Fruit fly (Drosophila melanogaster) whole organism, embryonic: ENCODE measurements around the gene CAHbeta.

Experiments used
- Adf1 ChIP-seq: fragments of 200-800 bp; sonication (Bioruptor generic); IDR thresholded peaks from 2 replicates; pipeline ENCODE4 v1.3.6; 2022; ENCODE audit warnings: missing biosample characterization, missing genetic modification characterization
- CG10366 ChIP-seq: fragments of 200-800 bp; sonication (Bioruptor generic); IDR thresholded peaks from 2 replicates; pipeline ENCODE4 v1.3.6; 2022; ENCODE audit warnings: missing biosample characterization, missing genetic modification characterization
- CG10431 ChIP-seq: fragments of 200-800 bp; sonication (Bioruptor generic); optimal IDR thresholded peaks from 3 replicates; lab custom pipeline; 2018; ENCODE audit warnings: missing biosample characterization, mild to moderate bottlenecking, missing genetic modification characterization
- CG10565 ChIP-seq: fragments of 200-800 bp; sonication (Bioruptor generic); optimal IDR thresholded peaks from 3 replicates; lab custom pipeline; 2016; ENCODE audit warnings: missing biosample characterization, mild to moderate bottlenecking, missing genetic modification characterization
- CG10654 ChIP-seq: fragments of 200-800 bp; sonication (Bioruptor generic); optimal IDR thresholded peaks from 2 replicates; lab custom pipeline; 2016; ENCODE audit warnings: missing biosample characterization, missing genetic modification characterization
- CG10979 ChIP-seq: fragments of 200-800 bp; sonication (Bioruptor generic); optimal IDR thresholded peaks from 2 replicates; lab custom pipeline; 2018; ENCODE audit warnings: missing biosample characterization, mild to moderate bottlenecking, missing genetic modification characterization, moderate library complexity
- CG12155 ChIP-seq: fragments of 200-800 bp; sonication (Bioruptor generic); optimal IDR thresholded peaks from 3 replicates; lab custom pipeline; 2016; ENCODE audit warnings: missing biosample characterization, missing genetic modification characterization
- CG15269 ChIP-seq: fragments of 200-800 bp; sonication (Bioruptor generic); optimal IDR thresholded peaks from 2 replicates; lab custom pipeline; 2018; ENCODE audit warnings: missing biosample characterization, mild to moderate bottlenecking, missing genetic modification characterization, moderate library complexity
- CG1603 ChIP-seq: fragments of 200-800 bp; sonication (Bioruptor generic); optimal IDR thresholded peaks from 2 replicates; lab custom pipeline; 2019; ENCODE audit warnings: missing biosample characterization, mild to moderate bottlenecking, missing genetic modification characterization, moderate library complexity
- CG17829 ChIP-seq: fragments of 200-800 bp; optimal IDR thresholded peaks from 2 replicates; lab custom pipeline; 2019; ENCODE audit warnings: missing biosample characterization, mild to moderate bottlenecking, missing genetic modification characterization, moderate library complexity
- CG30403 ChIP-seq: fragments of 200-800 bp; sonication (Bioruptor generic); optimal IDR thresholded peaks from 3 replicates; lab custom pipeline; 2016; ENCODE audit warnings: missing biosample characterization, missing genetic modification characterization
- CG3281 ChIP-seq: fragments of 200-800 bp; sonication (Bioruptor generic); optimal IDR thresholded peaks from 3 replicates; lab custom pipeline; 2017; ENCODE audit warnings: missing biosample characterization, mild to moderate bottlenecking, missing genetic modification characterization
- CG33557 ChIP-seq: fragments of 200-800 bp; sonication (Bioruptor generic); optimal IDR thresholded peaks from 2 replicates; lab custom pipeline; 2019; ENCODE audit warnings: missing biosample characterization, mild to moderate bottlenecking, missing genetic modification characterization, moderate library complexity
- CG3407 ChIP-seq: fragments of 200-800 bp; sonication (Bioruptor generic); optimal IDR thresholded peaks from 2 replicates; lab custom pipeline; 2018; ENCODE audit warnings: missing biosample characterization, mild to moderate bottlenecking, missing genetic modification characterization
- CG5245 ChIP-seq: fragments of 200-800 bp; sonication (Bioruptor generic); optimal IDR thresholded peaks from 3 replicates; lab custom pipeline; 2016; ENCODE audit warnings: missing biosample characterization, missing genetic modification characterization
- CG6254 ChIP-seq: fragments of 200-800 bp; sonication (Bioruptor generic); optimal IDR thresholded peaks from 3 replicates; lab custom pipeline; 2017; ENCODE audit warnings: mild to moderate bottlenecking, missing biosample characterization, missing genetic modification reagents, missing genetic modification characterization
- CG6654 ChIP-seq: fragments of 200-800 bp; sonication (Bioruptor generic); optimal IDR thresholded peaks from 2 replicates; lab custom pipeline; 2017; ENCODE audit warnings: missing biosample characterization, mild to moderate bottlenecking, missing genetic modification characterization
- CG6689 ChIP-seq: fragments of 200-800 bp; sonication (Bioruptor generic); IDR thresholded peaks from 2 replicates; pipeline ENCODE4 v1.3.6; 2022; ENCODE audit warnings: missing biosample characterization, missing genetic modification characterization
- CG7928 ChIP-seq: fragments of 200-800 bp; sonication (Bioruptor generic); optimal IDR thresholded peaks from 2 replicates; lab custom pipeline; 2017; ENCODE audit warnings: missing biosample characterization, mild to moderate bottlenecking, missing genetic modification characterization
- CkIIα-i1 ChIP-seq: fragments of 200-800 bp; sonication (Bioruptor generic); IDR thresholded peaks from 2 replicates; pipeline ENCODE4 v1.3.6; 2022; ENCODE audit warnings: missing biosample characterization, missing genetic modification characterization
- CrebB ChIP-seq: fragments of 200-800 bp; sonication (Bioruptor generic); optimal IDR thresholded peaks from 3 replicates; lab custom pipeline; 2018; ENCODE audit warnings: missing biosample characterization, mild to moderate bottlenecking, missing genetic modification characterization
- D ChIP-seq, 2 experiments: fragments of 200-800 bp in 1 of 2; fragments of >200 bp in 1 of 2; sonication (Bioruptor generic) in 1 of 2; optimal IDR thresholded peaks; 2 replicates in 1 of 2; 3 replicates in 1 of 2; lab custom pipeline; 2017; ENCODE audit warnings: mild to moderate bottlenecking in 1 of 2, missing biosample characterization in 1 of 2, missing genetic modification characterization in 1 of 2, missing genetic modification reagents in 1 of 2
- Elba2 ChIP-seq: fragments of 200-800 bp; sonication (Bioruptor generic); optimal IDR thresholded peaks from 3 replicates; lab custom pipeline; 2016; ENCODE audit warnings: missing biosample characterization, missing genetic modification characterization
- Hr39 ChIP-seq: fragments of >200 bp; optimal IDR thresholded peaks from 2 replicates; lab custom pipeline; 2017
- Kr ChIP-seq: fragments of 200-800 bp; sonication (Bioruptor generic); optimal IDR thresholded peaks from 2 replicates; lab custom pipeline; 2017; ENCODE audit warnings: missing biosample characterization, mild to moderate bottlenecking, missing genetic modification characterization
- MBD-R2 ChIP-seq: fragments of 200-800 bp; sonication (Bioruptor generic); IDR thresholded peaks from 2 replicates; pipeline ENCODE4 v1.3.6; 2022; ENCODE audit warnings: missing biosample characterization, missing genetic modification characterization
- Mes4 ChIP-seq: fragments of 200-800 bp; sonication (Bioruptor generic); optimal IDR thresholded peaks from 2 replicates; lab custom pipeline; 2016; ENCODE audit warnings: missing biosample characterization, missing genetic modification characterization
- Nf-YB ChIP-seq: fragments of 200-800 bp; sonication (Bioruptor generic); optimal IDR thresholded peaks from 3 replicates; lab custom pipeline; 2019; ENCODE audit warnings: missing biosample characterization, mild to moderate bottlenecking, missing genetic modification characterization, moderate library complexity
- NfI ChIP-seq: fragments of 200-800 bp; sonication (Bioruptor generic); optimal IDR thresholded peaks from 3 replicates; lab custom pipeline; 2018; ENCODE audit warnings: missing biosample characterization, mild to moderate bottlenecking, missing genetic modification characterization, moderate library complexity
- Scr ChIP-seq: fragments of 200-800 bp; sonication (Bioruptor generic); IDR thresholded peaks from 2 replicates; pipeline ENCODE4 v1.3.6; 2022; ENCODE audit warnings: missing biosample characterization, missing genetic modification characterization; ENCODE audit not compliant: partially characterized antibody
- Sox100B ChIP-seq: fragments of 200-800 bp; sonication (Bioruptor generic); optimal IDR thresholded peaks from 3 replicates; lab custom pipeline; 2018; ENCODE audit warnings: missing biosample characterization, mild to moderate bottlenecking, missing genetic modification characterization
- Spps ChIP-seq: fragments of 200-800 bp; sonication (Bioruptor generic); optimal IDR thresholded peaks from 2 replicates; lab custom pipeline; 2018; ENCODE audit warnings: missing biosample characterization, mild to moderate bottlenecking, missing genetic modification characterization
- Usf ChIP-seq: fragments of 200-800 bp; sonication (Bioruptor generic); optimal IDR thresholded peaks from 2 replicates; lab custom pipeline; 2017; ENCODE audit warnings: missing genotype, missing biosample characterization, missing genetic modification characterization
- Vsx1 ChIP-seq: fragments of 200-800 bp; sonication (Bioruptor generic); optimal IDR thresholded peaks from 2 replicates; lab custom pipeline; 2017; ENCODE audit warnings: missing biosample characterization, mild to moderate bottlenecking, missing genetic modification characterization, missing genetic modification reagents
- ase ChIP-seq: fragments of 200-800 bp; sonication (Bioruptor generic); IDR thresholded peaks from 3 replicates; pipeline ENCODE4 v1.3.6; 2022; ENCODE audit warnings: missing biosample characterization, missing genetic modification characterization
- danr ChIP-seq: fragments of 200-800 bp; sonication (Bioruptor generic); IDR thresholded peaks from 2 replicates; pipeline ENCODE4 v1.3.6; 2022; ENCODE audit warnings: missing biosample characterization, missing genetic modification characterization
- dm ChIP-seq: fragments of 200-800 bp; sonication (Bioruptor generic); optimal IDR thresholded peaks from 3 replicates; lab custom pipeline; 2016; ENCODE audit warnings: missing biosample characterization, missing genetic modification characterization
- dmrt11E ChIP-seq: fragments of 200-800 bp; sonication (Bioruptor generic); optimal IDR thresholded peaks from 3 replicates; lab custom pipeline; 2018; ENCODE audit warnings: missing biosample characterization, mild to moderate bottlenecking, missing genetic modification characterization, moderate library complexity
- en ChIP-seq: fragments of 200-800 bp; sonication (Bioruptor generic); optimal IDR thresholded peaks from 2 replicates; lab custom pipeline; 2016; ENCODE audit warnings: missing biosample characterization, missing genetic modification characterization
- fd64A ChIP-seq: fragments of 200-800 bp; sonication (Bioruptor generic); optimal IDR thresholded peaks from 3 replicates; lab custom pipeline; 2018; ENCODE audit warnings: missing biosample characterization, mild to moderate bottlenecking, missing genetic modification characterization
- hb ChIP-seq: fragments of 200-800 bp; sonication (Bioruptor generic); IDR thresholded peaks from 3 replicates; pipeline ENCODE4 v1.3.6; 2022; ENCODE audit warnings: missing biosample characterization, missing genetic modification characterization; ENCODE audit not compliant: partially characterized antibody
- jigr1 ChIP-seq: fragments of 200-800 bp; sonication (Bioruptor generic); IDR thresholded peaks from 3 replicates; pipeline ENCODE4 v1.3.6; 2022; ENCODE audit warnings: missing biosample characterization, missing genetic modification characterization
- knrl ChIP-seq: fragments of 200-800 bp; sonication (Bioruptor generic); IDR thresholded peaks from 3 replicates; pipeline ENCODE4 v1.3.6; 2022; ENCODE audit warnings: missing biosample characterization, missing genetic modification characterization; ENCODE audit not compliant: partially characterized antibody
- nerfin-1 ChIP-seq: fragments of 200-800 bp; sonication (Bioruptor generic); optimal IDR thresholded peaks from 3 replicates; lab custom pipeline; 2019; ENCODE audit warnings: missing biosample characterization, mild to moderate bottlenecking, missing genetic modification characterization, moderate library complexity
- nmo ChIP-seq: fragments of 200-800 bp; sonication (Bioruptor generic); optimal IDR thresholded peaks from 2 replicates; lab custom pipeline; 2018; ENCODE audit warnings: missing biosample characterization, mild to moderate bottlenecking, missing genetic modification characterization, moderate library complexity
- schlank ChIP-seq: fragments of 200-800 bp; sonication (Bioruptor generic); optimal IDR thresholded peaks from 2 replicates; lab custom pipeline; 2018; ENCODE audit warnings: missing biosample characterization, mild to moderate bottlenecking, missing genetic modification characterization
- sna ChIP-seq: fragments of 200-800 bp; sonication (Bioruptor generic); IDR thresholded peaks from 2 replicates; pipeline ENCODE4 v1.3.6; 2022; ENCODE audit warnings: missing biosample characterization, missing genetic modification characterization; ENCODE audit not compliant: partially characterized antibody
- toy ChIP-seq: fragments of 200-800 bp; sonication (Bioruptor generic); IDR thresholded peaks from 2 replicates; pipeline ENCODE4 v1.3.6; 2022; ENCODE audit warnings: missing biosample characterization, missing genetic modification characterization
- zf30C ChIP-seq: fragments of 200-800 bp; sonication (Bioruptor generic); optimal IDR thresholded peaks from 3 replicates; lab custom pipeline; 2018; ENCODE audit warnings: missing biosample characterization, mild to moderate bottlenecking, missing genetic modification characterization

CAHbeta gene

DNA sequence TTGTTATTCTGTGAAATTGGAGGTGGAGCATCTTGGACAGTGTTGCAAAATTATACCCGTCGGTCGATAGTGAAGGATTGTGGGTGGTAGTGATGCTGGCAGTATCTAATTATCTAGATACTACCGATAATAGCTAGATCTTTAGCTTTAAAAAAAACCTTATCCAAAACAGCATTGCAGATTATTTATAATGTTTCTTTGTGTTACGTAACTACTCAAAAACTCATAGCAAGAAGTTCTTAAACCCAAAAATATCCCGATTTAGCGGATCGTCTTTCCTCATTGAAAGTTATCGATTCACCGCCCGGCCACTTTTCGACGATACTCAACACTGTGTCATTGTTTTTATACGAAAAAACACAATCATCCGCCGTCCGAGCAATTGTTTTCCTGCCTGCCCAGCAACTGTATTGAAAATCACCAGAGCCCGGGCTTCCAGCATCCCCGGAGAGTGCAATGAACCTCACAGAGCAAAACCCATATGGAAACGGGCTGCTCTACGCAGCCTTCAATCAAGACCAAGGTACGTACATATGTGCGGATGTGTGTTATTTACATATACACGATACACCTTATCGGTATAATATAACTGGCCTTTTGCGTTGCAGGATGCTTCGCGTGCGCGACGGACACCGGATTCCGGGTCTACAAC, 12.4 kb downstream of the CAHbeta start, which contains the start of gene CG11975 (continued):
- no peak for TF ChIP-seq CG6654 (GFP tag; lab: Kevin White, UChicago)
- peak; percentile 57 for TF ChIP-seq D (optimal IDR thresholded peaks at IDR 0.05; lab: Kevin White, UChicago)
- peak; percentile 16 for TF ChIP-seq D (GFP tag; optimal IDR thresholded peaks at IDR 0.05; lab: Kevin White, UChicago)
- no peak for TF ChIP-seq zf30C (GFP tag; lab: Kevin White, UChicago)
- peak; percentile 66 for TF ChIP-seq dm (GFP tag; lab: Kevin White, UChicago)
- no peak for TF ChIP-seq CG15269 (tag; lab: Kevin White, UChicago)
- TF ChIP-seq Vsx1 (GFP tag; lab: Kevin White, UChicago) = no peak
- TF ChIP-seq CG3407 (GFP tag; lab: Kevin White, UChicago) = no peak
- TF ChIP-seq schlank (tag; lab: Kevin White, UChicago) = peak; percentile 37
- TF ChIP-seq NfI (GFP tag; lab: Kevin White, UChicago) = peak; percentile 68
- TF ChIP-seq CG3281 (GFP tag; lab: Kevin White, UChicago) = peak; percentile 76
- peak; percentile 69 for TF ChIP-seq CG10654 (GFP tag; lab: Kevin White, UChicago)
- peak; percentile 56 for TF ChIP-seq CG5245 (GFP tag; lab: Kevin White, UChicago)
- peak; percentile 4 for TF ChIP-seq Spps (tag; lab: Kevin White, UChicago)
- no peak for TF ChIP-seq CrebB (tag; lab: Kevin White, UChicago)
- TF ChIP-seq sna (GFP tag; lab: Robert Waterston, UW) = peak; percentile 60
- TF ChIP-seq CG10565 (GFP tag; lab: Kevin White, UChicago) = no peak
- TF ChIP-seq nmo = peak; percentile 86
- peak; percentile 69 for TF ChIP-seq Mes4
- TF ChIP-seq CG7928 = no peak
- TF ChIP-seq CG30403 (GFP tag; lab: Kevin White, UChicago) = peak; percentile 91
- TF ChIP-seq CG10979 (tag; lab: Kevin White, UChicago) = peak; percentile 57
- no peak for TF ChIP-seq jigr1
- TF ChIP-seq Sox100B (GFP tag; lab: Kevin White, UChicago) = no peak
- 0 out of 3 replicates have a peak, but pooled peaks have one; percentile 38 for TF ChIP-seq ase
- no peak for TF ChIP-seq Elba2 (GFP tag; lab: Kevin White, UChicago)
- peak; percentile 79 for TF ChIP-seq Scr (GFP tag; lab: Robert Waterston, UW)
- peak; percentile 89 for TF ChIP-seq MBD-R2 (GFP tag; lab: Robert Waterston, UW)
- TF ChIP-seq CG33557 (GFP tag; lab: Kevin White, UChicago) = peak; percentile 63
- TF ChIP-seq fd64A = no peak
- peak; percentile 91 for TF ChIP-seq nerfin-1 (tag; lab: Kevin White, UChicago)
- 0 out of 2 replicates have a peak, but pooled peaks have one; percentile 47 for TF ChIP-seq CG6689
- no peak for TF ChIP-seq Kr (GFP tag; lab: Kevin White, UChicago)
- no peak for TF ChIP-seq toy (GFP tag; lab: Robert Waterston, UW)
- TF ChIP-seq en = peak; percentile 62
- no peak for TF ChIP-seq Usf (GFP tag; lab: Kevin White, UChicago)
- peak; percentile 72 for TF ChIP-seq CG17829 (tag; lab: Kevin White, UChicago)
- peak; percentile 59 for TF ChIP-seq dmrt11E (tag; lab: Kevin White, UChicago)
- TF ChIP-seq knrl (GFP tag; lab: Robert Waterston, UW) = peak; percentile 77
- no peak for TF ChIP-seq CG1603 (tag; lab: Kevin White, UChicago)
- TF ChIP-seq CG10431 = no peak
- TF ChIP-seq Nf-YB (GFP tag; lab: Kevin White, UChicago) = peak; percentile 21
- TF ChIP-seq Hr39 = no peak
- TF ChIP-seq hb = 0 out of 3 replicates have a peak, but pooled peaks have one; percentile 11
- TF ChIP-seq Adf1 = 0 out of 2 replicates have a peak, but pooled peaks have one; percentile 12
- TF ChIP-seq CG6254 (GFP tag; lab: Kevin White, UChicago) = no peak
- TF ChIP-seq CG12155 (GFP tag; lab: Kevin White, UChicago) = peak; percentile 80
- TF ChIP-seq CG10366 (GFP tag; lab: Robert Waterston, UW) = no peak; the same call in 1 of the 2 replicates
- no peak; the same call in 1 of the 2 replicates for TF ChIP-seq danr
- no peak for TF ChIP-seq CkIIα-i1 (GFP tag; lab: Robert Waterston, UW)
